Worm (Caenorhabditis elegans) whole organism, L3 larva: ENCODE results near the gene Y116A8C.29.

Experiments
- fos-1 ChIP-seq: fragments of 150-350 bp; optimal IDR thresholded peaks from 2 replicates; lab custom pipeline; 2014; ENCODE audit warnings: missing biosample characterization, missing genetic modification characterization
- nhr-11 ChIP-seq: fragments of 150-350 bp; optimal IDR thresholded peaks from 2 replicates; lab custom pipeline; 2014; ENCODE audit warnings: missing biosample characterization, missing genetic modification characterization
- snpc-4 ChIP-seq: fragments of 150-350 bp; optimal IDR thresholded peaks from 2 replicates; lab custom pipeline; 2014; ENCODE audit warnings: missing biosample characterization, missing genetic modification characterization

DNA sequence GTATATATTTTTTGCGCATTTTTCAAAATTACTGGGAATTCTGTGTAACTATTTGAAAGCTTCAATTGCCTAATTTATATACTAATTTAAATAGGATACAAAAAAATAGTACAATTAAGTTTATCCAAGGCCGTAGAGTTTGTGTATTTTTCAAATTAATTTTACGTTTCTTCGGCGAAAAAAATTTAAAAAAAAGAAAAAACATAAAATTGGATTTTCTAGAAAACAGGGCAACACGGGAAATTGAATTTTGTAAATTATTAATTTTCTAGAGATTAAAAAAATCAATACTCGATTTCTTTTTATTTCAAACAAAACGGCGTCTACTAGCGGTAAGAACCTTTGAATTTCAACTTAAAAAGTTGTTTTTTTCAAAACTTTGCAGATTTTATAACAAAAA lies 40.6 kb upstream of the Y116A8C.29 start, which contains the start of gene Y116A8C.23:
- TF ChIP-seq fos-1 (tag; lab: Kevin White, UChicago) = no peak
- TF ChIP-seq snpc-4 (tag; lab: Kevin White, UChicago) = no peak
- no peak for TF ChIP-seq nhr-11 (tag; lab: Kevin White, UChicago)
